Worm (Caenorhabditis elegans): ENCODE data around the gene dot-1.3.

ce11 chrX:12346729-12347128, 44.1 kb upstream of the dot-1.3 start, which contains the start of gene F42F12.11:
- TF ChIP-seq dao-5 (tag; optimal IDR thresholded peaks at IDR 0.05) (no peak), him-1 (tag; optimal IDR thresholded peaks at IDR 0.05) (no peak)

All from whole organism, L4/young adult.